Worm (Caenorhabditis elegans) whole organism, L4 larva: ENCODE measurements around the gene crn-5.

Source experiments
- D1046.2 ChIP-seq: fragments of 200-800 bp; sonication (Bioruptor generic); IDR thresholded peaks from 2 replicates; pipeline ENCODE4 v1.3.6; 2022; ENCODE audit warnings: missing genetic modification characterization, missing compliant biosample characterization
- F37D6.2 ChIP-seq: sonication (generic microtip); optimal IDR thresholded peaks from 2 replicates; lab custom pipeline; 2016; ENCODE audit warnings: mild to moderate bottlenecking, missing genetic modification characterization, missing compliant biosample characterization
- F49E8.2 ChIP-seq: sonication (generic microtip); optimal IDR thresholded peaks from 2 replicates; lab custom pipeline; 2016; ENCODE audit warnings: missing compliant biosample characterization, mild to moderate bottlenecking, missing genetic modification characterization, borderline replicate concordance
- T20F7.1 ChIP-seq: fragments of 200-800 bp; sonication (Bioruptor generic); optimal IDR thresholded peaks from 2 replicates; lab custom pipeline; 2018; ENCODE audit warnings: mild to moderate bottlenecking, missing genetic modification characterization, missing compliant biosample characterization
- T26A8.4 ChIP-seq: fragments of 200-800 bp; sonication (Bioruptor generic); IDR thresholded peaks from 2 replicates; pipeline ENCODE4 v1.3.6; 2022; ENCODE audit warnings: missing genetic modification characterization, missing compliant biosample characterization
- Y105C5A.15 ChIP-seq: fragments of 200-800 bp; sonication (Bioruptor generic); IDR thresholded peaks from 2 replicates; pipeline ENCODE4 v1.3.6; 2022; ENCODE audit warnings: missing genetic modification characterization, missing compliant biosample characterization
- ZK546.5 ChIP-seq, 2 experiments: sonication (generic microtip); optimal IDR thresholded peaks; 2 replicates each; lab custom pipeline; 2017; ENCODE audit warnings: missing biosample characterization in 2 of 2, missing genetic modification characterization in 2 of 2
- aha-1 ChIP-seq: fragments of 150-350 bp; peaks from one replicate; lab custom pipeline; 2014; ENCODE audit warnings: missing biosample characterization, missing genetic modification characterization
- ama-1 ChIP-seq: fragments of 150-350 bp; optimal IDR thresholded peaks from 2 replicates; lab custom pipeline; 2014; ENCODE audit warnings: inconsistent platforms, mixed read lengths
- arid-1 ChIP-seq: fragments of 200-800 bp; sonication (Bioruptor generic); conservative IDR thresholded peaks from 2 replicates; pipeline ENCODE4 v1.3.6; 2022; ENCODE audit warnings: missing genetic modification reagents, missing genetic modification characterization, missing compliant biosample characterization
- attf-4 ChIP-seq: sonication (generic microtip); optimal IDR thresholded peaks from 3 replicates; lab custom pipeline; 2017; ENCODE audit warnings: missing biosample characterization, missing genetic modification characterization
- ceh-20 ChIP-seq: fragments of 200-800 bp; sonication (Bioruptor generic); IDR thresholded peaks from 2 replicates; pipeline ENCODE4 v1.3.6; 2022; ENCODE audit warnings: missing genetic modification reagents, missing genetic modification characterization, missing compliant biosample characterization
- ceh-32 ChIP-seq: sonication (generic microtip); optimal IDR thresholded peaks from 2 replicates; lab custom pipeline; 2016; ENCODE audit warnings: mild to moderate bottlenecking, missing genetic modification characterization, missing compliant biosample characterization; ENCODE audit not compliant: poor library complexity
- ceh-82 ChIP-seq: sonication (generic microtip); optimal IDR thresholded peaks from 2 replicates; lab custom pipeline; 2017; ENCODE audit warnings: missing biosample characterization, missing genetic modification characterization
- ces-1 ChIP-seq: fragments of 150-350 bp; sonication (generic microtip); optimal IDR thresholded peaks from 4 replicates; lab custom pipeline; 2014; ENCODE audit warnings: missing biosample characterization, missing genetic modification reagents, missing genetic modification characterization
- cey-2 ChIP-seq: sonication (generic microtip); optimal IDR thresholded peaks from 3 replicates; lab custom pipeline; 2017; ENCODE audit warnings: missing genetic modification characterization, mild to moderate bottlenecking, missing compliant biosample characterization, antibody characterized with exemption, borderline replicate concordance; ENCODE audit not compliant: insufficient read depth
- dmd-8 ChIP-seq: fragments of 200-800 bp; sonication (Bioruptor generic); IDR thresholded peaks from 2 replicates; pipeline ENCODE4 v1.3.6; 2022; ENCODE audit warnings: missing genetic modification characterization, missing compliant biosample characterization
- hlh-11 ChIP-seq: fragments of 200-800 bp; sonication (Bioruptor generic); optimal IDR thresholded peaks from 2 replicates; lab custom pipeline; 2018; ENCODE audit warnings: mild to moderate bottlenecking, missing genetic modification characterization, missing compliant biosample characterization
- hlh-30 ChIP-seq: sonication (generic microtip); optimal IDR thresholded peaks from 2 replicates; lab custom pipeline; 2017; ENCODE audit warnings: antibody characterized with exemption, mild to moderate bottlenecking, missing genetic modification characterization, missing compliant biosample characterization; ENCODE audit not compliant: insufficient read depth
- hmg-1.1 ChIP-seq: fragments of 200-800 bp; sonication (Bioruptor generic); IDR thresholded peaks from 2 replicates; pipeline ENCODE4 v1.3.6; 2022; ENCODE audit warnings: missing genetic modification reagents, missing genetic modification characterization, missing compliant biosample characterization
- lim-7 ChIP-seq: fragments of 200-800 bp; sonication (Bioruptor generic); IDR thresholded peaks from 2 replicates; pipeline ENCODE4 v1.3.6; 2022; ENCODE audit warnings: missing genetic modification characterization, missing compliant biosample characterization
- lin-15B ChIP-seq: fragments of 150-350 bp; sonication (generic microtip); optimal IDR thresholded peaks from 3 replicates; lab custom pipeline; 2014; ENCODE audit warnings: missing biosample characterization, missing genetic modification characterization
- lin-29 ChIP-seq: fragments of 200-800 bp; sonication (Bioruptor generic); IDR thresholded peaks from 2 replicates; pipeline ENCODE4 v1.3.6; 2022; ENCODE audit warnings: missing genetic modification reagents, missing genetic modification characterization, missing compliant biosample characterization
- lin-38 ChIP-seq: fragments of 200-800 bp; sonication (Bioruptor generic); IDR thresholded peaks from 2 replicates; pipeline ENCODE4 v1.3.6; 2022; ENCODE audit warnings: missing genetic modification reagents, missing genetic modification characterization, missing compliant biosample characterization
- lin-39 ChIP-seq: fragments of 150-350 bp; optimal IDR thresholded peaks from 2 replicates; lab custom pipeline; 2014; ENCODE audit warnings: missing biosample characterization, missing genetic modification reagents, missing genetic modification characterization
- lir-3 ChIP-seq: sonication (generic microtip); optimal IDR thresholded peaks from 2 replicates; lab custom pipeline; 2016; ENCODE audit warnings: mild to moderate bottlenecking, missing genetic modification characterization, missing compliant biosample characterization
- madf-9 ChIP-seq: fragments of 200-800 bp; sonication (Bioruptor generic); conservative IDR thresholded peaks from 2 replicates; pipeline ENCODE4 v1.3.6; 2022; ENCODE audit warnings: missing genetic modification reagents, missing genetic modification characterization, missing compliant biosample characterization
- mdl-1 ChIP-seq, 2 experiments: fragments of 150-350 bp in 1 of 2; sonication (generic microtip) in 1 of 2; optimal IDR thresholded peaks; 2 replicates each; lab custom pipeline; 2014 to 2017; ENCODE audit warnings: missing biosample characterization in 2 of 2, missing genetic modification characterization in 2 of 2
- mdt-29 ChIP-seq: fragments of 200-800 bp; sonication (Bioruptor generic); IDR thresholded peaks from 2 replicates; pipeline ENCODE4 v1.3.6; 2022; ENCODE audit warnings: missing genetic modification reagents, missing genetic modification characterization, missing compliant biosample characterization
- mep-1 ChIP-seq: fragments of 150-350 bp; sonication (generic microtip); optimal IDR thresholded peaks from 3 replicates; lab custom pipeline; 2014; ENCODE audit warnings: missing biosample characterization, missing genetic modification characterization
- mes-2 ChIP-seq: sonication (generic microtip); optimal IDR thresholded peaks from 2 replicates; lab custom pipeline; 2016; ENCODE audit warnings: missing genotype, mild to moderate bottlenecking, missing genetic modification characterization, missing compliant biosample characterization; ENCODE audit not compliant: poor library complexity, severe bottlenecking
- nhr-237 ChIP-seq: sonication (generic microtip); optimal IDR thresholded peaks from 2 replicates; lab custom pipeline; 2017; ENCODE audit warnings: missing biosample characterization, missing genetic modification characterization
- nhr-25 ChIP-seq: sonication (generic microtip); optimal IDR thresholded peaks from 2 replicates; lab custom pipeline; 2017; ENCODE audit warnings: missing genetic modification characterization, mild to moderate bottlenecking, missing compliant biosample characterization, antibody characterized with exemption, moderate library complexity, borderline replicate concordance; ENCODE audit not compliant: insufficient read depth
- nhr-41 ChIP-seq: fragments of 200-800 bp; sonication (Bioruptor generic); IDR thresholded peaks from 2 replicates; pipeline ENCODE4 v1.3.6; 2022; ENCODE audit warnings: missing genetic modification reagents, missing genetic modification characterization, missing compliant biosample characterization
- nhr-42 ChIP-seq: fragments of 200-800 bp; sonication (Bioruptor generic); IDR thresholded peaks from 2 replicates; pipeline ENCODE4 v1.3.6; 2022; ENCODE audit warnings: missing genetic modification characterization, missing compliant biosample characterization
- nhr-48 ChIP-seq: sonication (generic microtip); optimal IDR thresholded peaks from 2 replicates; lab custom pipeline; 2016; ENCODE audit warnings: mild to moderate bottlenecking, missing genetic modification characterization, missing compliant biosample characterization
- nhr-6 ChIP-seq: fragments of 150-350 bp; optimal IDR thresholded peaks from 2 replicates; lab custom pipeline; 2014; ENCODE audit warnings: missing biosample characterization, missing genetic modification characterization
- pha-4 ChIP-seq, 2 experiments: fragments of 150-350 bp in 1 of 2; fragments of 200-800 bp in 1 of 2; sonication (Bioruptor generic) in 1 of 2; IDR thresholded peaks in 1 of 2; optimal IDR thresholded peaks in 1 of 2; 2 replicates each; pipeline versions ENCODE4 v1.3.6 to Lab custom; 2014 to 2022; ENCODE audit warnings: missing genetic modification characterization in 2 of 2, missing genetic modification reagents in 2 of 2, missing biosample characterization in 1 of 2, missing compliant biosample characterization in 1 of 2
- pqm-1 ChIP-seq: sonication (generic microtip); optimal IDR thresholded peaks from 2 replicates; lab custom pipeline; 2017; ENCODE audit warnings: missing biosample characterization, missing genetic modification characterization
- rbr-2 ChIP-seq: sonication (generic microtip); optimal IDR thresholded peaks from 2 replicates; lab custom pipeline; 2016; ENCODE audit warnings: missing genotype, missing genetic modification characterization, missing compliant biosample characterization
- sdz-12 ChIP-seq: fragments of 200-800 bp; sonication (Bioruptor generic); optimal IDR thresholded peaks from 2 replicates; lab custom pipeline; 2018; ENCODE audit warnings: mild to moderate bottlenecking, missing genetic modification characterization, missing compliant biosample characterization
- snpc-1.2 ChIP-seq: fragments of 200-800 bp; sonication (Bioruptor generic); IDR thresholded peaks from 2 replicates; pipeline ENCODE4 v1.3.6; 2022; ENCODE audit warnings: missing genetic modification reagents, missing genetic modification characterization, missing compliant biosample characterization
- snpc-4 ChIP-seq: fragments of 150-350 bp; optimal IDR thresholded peaks from 2 replicates; lab custom pipeline; 2014; ENCODE audit warnings: missing biosample characterization, missing genetic modification characterization
- spr-1 ChIP-seq: sonication (generic microtip); optimal IDR thresholded peaks from 2 replicates; lab custom pipeline; 2016; ENCODE audit warnings: mild to moderate bottlenecking, missing genetic modification characterization, missing compliant biosample characterization
- spr-3 ChIP-seq: fragments of 200-800 bp; sonication (Bioruptor generic); optimal IDR thresholded peaks from 2 replicates; lab custom pipeline; 2018; ENCODE audit warnings: mild to moderate bottlenecking, missing genetic modification characterization, missing compliant biosample characterization
- tag-97 ChIP-seq: fragments of 200-800 bp; sonication (Bioruptor generic); IDR thresholded peaks from 2 replicates; pipeline ENCODE4 v1.3.6; 2022; ENCODE audit warnings: missing genetic modification characterization, missing compliant biosample characterization
- tra-1 ChIP-seq: fragments of 200-800 bp; sonication (Bioruptor generic); IDR thresholded peaks from 2 replicates; pipeline ENCODE4 v1.3.6; 2022; ENCODE audit warnings: missing genetic modification reagents, missing genetic modification characterization, missing compliant biosample characterization
- unc-130 ChIP-seq: sonication (generic microtip); optimal IDR thresholded peaks from 2 replicates; lab custom pipeline; 2016; ENCODE audit warnings: missing genetic modification reagents, missing genetic modification characterization, missing compliant biosample characterization
- unc-62 ChIP-seq, 3 experiments: fragments of 150-350 bp in 1 of 3; sonication (generic microtip); optimal IDR thresholded peaks in 2 of 3; peaks in 1 of 3; 1 replicate in 1 of 3; 2 replicates in 2 of 3; lab custom pipeline; 2014 to 2017; ENCODE audit warnings: missing biosample characterization in 3 of 3, missing genetic modification characterization in 3 of 3, missing genetic modification reagents in 3 of 3, missing genotype in 1 of 3
- zfp-2 ChIP-seq: sonication (generic microtip); optimal IDR thresholded peaks from 2 replicates; lab custom pipeline; 2016; ENCODE audit warnings: mild to moderate bottlenecking, missing genetic modification characterization, missing compliant biosample characterization

crn-5 gene

ce11 chrII:10547311-10547710 lies 45.2 kb upstream of the crn-5 start (continued):
- no peak for TF ChIP-seq lin-38
- TF ChIP-seq aha-1 (tag; lab: Kevin White, UChicago), result no peak
- peak; percentile 42 for TF ChIP-seq hmg-1.1
- no peak for TF ChIP-seq F37D6.2 (tag; lab: Kevin White, UChicago)
- TF ChIP-seq sdz-12 (GFP tag; lab: Kevin White, UChicago), result no peak
- TF ChIP-seq tag-97 (GFP tag; lab: Robert Waterston, UW), result no peak
- no peak for TF ChIP-seq nhr-41 (GFP tag; lab: Robert Waterston, UW)
- no peak for TF ChIP-seq ama-1
- TF ChIP-seq unc-130 (GFP tag; lab: Kevin White, UChicago), result no peak
- TF ChIP-seq unc-62 (GFP tag; optimal IDR thresholded peaks at IDR 0.05 in 1 of 2; lab: Kevin White, UChicago), result no peak
- no peak for TF ChIP-seq unc-62 (tag; optimal IDR thresholded peaks at IDR 0.05; lab: Kevin White, UChicago)
- TF ChIP-seq mdl-1 (tag; optimal IDR thresholded peaks at IDR 0.05; lab: Kevin White, UChicago), result no peak
- TF ChIP-seq tra-1 (GFP tag; lab: Robert Waterston, UW), result peak; percentile 39; the same call in 1 of the 2 replicates
- TF ChIP-seq madf-9 (GFP tag; lab: Robert Waterston, UW), result peak; percentile 26; the same call in 1 of the 2 replicates
- TF ChIP-seq ceh-20 (GFP tag; lab: Robert Waterston, UW), result 0 out of 2 replicates have a peak, but pooled peaks have one; percentile 23
- TF ChIP-seq Y105C5A.15, result no peak
- TF ChIP-seq nhr-237, result no peak
- no peak for TF ChIP-seq mes-2 (tag; lab: Kevin White, UChicago)
- TF ChIP-seq mep-1, result no peak
- peak; percentile 50 for TF ChIP-seq T26A8.4 (GFP tag; lab: Robert Waterston, UW)
- TF ChIP-seq ZK546.5 (tag; optimal IDR thresholded peaks at IDR 0.05; lab: Kevin White, UChicago), result no peak
- no peak for TF ChIP-seq lin-15B (tag; lab: Kevin White, UChicago)
- no peak for TF ChIP-seq attf-4 (tag; lab: Kevin White, UChicago)
- TF ChIP-seq T20F7.1 (GFP tag; lab: Kevin White, UChicago), result no peak
- TF ChIP-seq mdt-29 (GFP tag; lab: Robert Waterston, UW), result peak; percentile 59; the same call in 1 of the 2 replicates
- TF ChIP-seq cey-2 (tag; lab: Kevin White, UChicago), result no peak
- no peak for TF ChIP-seq nhr-6 (tag; lab: Kevin White, UChicago)
- peak; percentile 81 for TF ChIP-seq dmd-8
- TF ChIP-seq snpc-4 (tag; lab: Kevin White, UChicago), result no peak
- TF ChIP-seq rbr-2 (tag; lab: Kevin White, UChicago), result peak; percentile 34
- no peak for TF ChIP-seq hlh-30 (tag; lab: Kevin White, UChicago)
- TF ChIP-seq lir-3, result no peak
- no peak for TF ChIP-seq nhr-25
- no peak for TF ChIP-seq F49E8.2 (tag; lab: Kevin White, UChicago)
- no peak for TF ChIP-seq spr-3 (GFP tag; lab: Kevin White, UChicago)
- no peak for TF ChIP-seq zfp-2 (tag; lab: Kevin White, UChicago)
- no peak; the same call in 1 of the 2 replicates for TF ChIP-seq snpc-1.2 (GFP tag; lab: Robert Waterston, UW)
- no peak for TF ChIP-seq ceh-32 (tag; lab: Kevin White, UChicago)
- TF ChIP-seq spr-1 (tag; lab: Kevin White, UChicago), result peak; percentile 45
- no peak for TF ChIP-seq lin-29 (GFP tag; lab: Robert Waterston, UW)
- TF ChIP-seq nhr-42 (GFP tag; lab: Robert Waterston, UW), result no peak; the same call in 1 of the 2 replicates
- TF ChIP-seq arid-1 (GFP tag; lab: Robert Waterston, UW), result peak; percentile 37; the same call in 1 of the 2 replicates
- no peak for TF ChIP-seq hlh-11
- TF ChIP-seq ces-1 (GFP tag; lab: Kevin White, UChicago), result no peak
- TF ChIP-seq nhr-48 (tag; lab: Kevin White, UChicago), result no peak
- TF ChIP-seq D1046.2 (GFP tag; lab: Robert Waterston, UW), result peak; percentile 76; the same call in 1 of the 2 replicates
- TF ChIP-seq pqm-1, result no peak
- no peak for TF ChIP-seq ceh-82 (tag; lab: Kevin White, UChicago)
- TF ChIP-seq pha-4 (GFP tag; IDR thresholded peaks at IDR 0.05; lab: Robert Waterston, UW), result peak; percentile 68
- TF ChIP-seq pha-4 (tag; optimal IDR thresholded peaks at IDR 0.05; lab: Kevin White, UChicago), result no peak
- peak; percentile 54 for TF ChIP-seq lim-7 (GFP tag; lab: Robert Waterston, UW)
- TF ChIP-seq lin-39 (tag; lab: Kevin White, UChicago), result no peak
